Worm (Caenorhabditis elegans) whole organism, L1 larva: ENCODE results near the gene iglr-2.

Source experiments
- lin-13 ChIP-seq: fragments of 150-350 bp; optimal IDR thresholded peaks from 2 replicates; lab custom pipeline; 2014; ENCODE audit warnings: missing biosample characterization, missing genetic modification reagents, missing genetic modification characterization
- lin-35 ChIP-seq, 2 experiments: fragments of 150-350 bp; optimal IDR thresholded peaks; 2 replicates each; lab custom pipeline; 2014; ENCODE audit warnings: missing biosample characterization in 2 of 2, missing genetic modification characterization in 2 of 2, missing genetic modification reagents in 2 of 2
- lin-39 ChIP-seq: fragments of 150-350 bp; optimal IDR thresholded peaks from 2 replicates; lab custom pipeline; 2014; ENCODE audit warnings: missing biosample characterization, missing genetic modification reagents, missing genetic modification characterization
- nhr-76 ChIP-seq: sonication (generic microtip); optimal IDR thresholded peaks from 2 replicates; lab custom pipeline; 2017; ENCODE audit warnings: missing biosample characterization, missing genetic modification characterization
- zag-1 ChIP-seq: fragments of 150-350 bp; optimal IDR thresholded peaks from 2 replicates; lab custom pipeline; 2014; ENCODE audit warnings: missing biosample characterization, missing genetic modification characterization
- zip-4 ChIP-seq: fragments of 200-800 bp; sonication (Bioruptor generic); optimal IDR thresholded peaks from 2 replicates; lab custom pipeline; 2018; ENCODE audit warnings: mild to moderate bottlenecking, missing genetic modification characterization, moderate library complexity, missing compliant biosample characterization

ce11 chrIII:8331779-8332178 is 668 bp upstream of the iglr-2 start, which contains the start of the genes mrps-18A and ZC262.2:
- TF ChIP-seq lin-13 (GFP tag; lab: Kevin White, UChicago), result no peak
- no peak for TF ChIP-seq zag-1
- no peak for TF ChIP-seq nhr-76 (tag; lab: Kevin White, UChicago)
- TF ChIP-seq zip-4 (GFP tag; lab: Kevin White, UChicago), result no peak
- TF ChIP-seq lin-39 (tag; lab: Kevin White, UChicago), result no peak
- TF ChIP-seq lin-35 (GFP tag; optimal IDR thresholded peaks at IDR 0.05; lab: Kevin White, UChicago), result peak; percentile 60 to 76
